Worm (Caenorhabditis elegans): Measurements from ENCODE around the gene srbc-42.

ce11 chrV:2159331-2159730 is 31.7 kb downstream of the srbc-42 start, which contains the start of gene C45H4.14:
- TF ChIP-seq unc-62 (GFP tag; optimal IDR thresholded peaks at IDR 0.05), result no peak
- no peak for TF ChIP-seq nhr-23 (tag; optimal IDR thresholded peaks at IDR 0.05)
- no peak for TF ChIP-seq ztf-11 (tag; optimal IDR thresholded peaks at IDR 0.05)
- no peak for TF ChIP-seq nhr-237 (tag; optimal IDR thresholded peaks at IDR 0.05)
- TF ChIP-seq nhr-43 (tag; optimal IDR thresholded peaks at IDR 0.05; ENCODE audit: poor library complexity, severe bottlenecking), result no peak
- TF ChIP-seq snpc-4 (tag; optimal IDR thresholded peaks at IDR 0.05), result no peak
- TF ChIP-seq nhr-28 (tag; optimal IDR thresholded peaks at IDR 0.05), result no peak
- no peak for TF ChIP-seq sea-2 (GFP tag; optimal IDR thresholded peaks at IDR 0.05)
- no peak for TF ChIP-seq nhr-67 (tag; optimal IDR thresholded peaks at IDR 0.05)
- no peak for TF ChIP-seq aly-2 (tag; optimal IDR thresholded peaks at IDR 0.05)
- no peak for TF ChIP-seq nhr-76 (tag; optimal IDR thresholded peaks at IDR 0.05)
- no peak for TF ChIP-seq ama-1 (optimal IDR thresholded peaks at IDR 0.05)
- TF ChIP-seq unc-39 (tag; optimal IDR thresholded peaks at IDR 0.05), result no peak
- no peak for TF ChIP-seq ceh-16 (tag; optimal IDR thresholded peaks at IDR 0.05)
